Worm (Caenorhabditis elegans) whole organism, late embryonic: ENCODE measurements around the gene C25G4.17.

ENCODE experiments used
- F13H6.1 ChIP-seq: sonication (generic microtip); optimal IDR thresholded peaks from 2 replicates; lab custom pipeline; 2016; ENCODE audit warnings: missing genetic modification characterization, missing compliant biosample characterization
- K09A11.1 ChIP-seq: sonication (generic microtip); optimal IDR thresholded peaks from 2 replicates; lab custom pipeline; 2017; ENCODE audit warnings: antibody characterized with exemption, mild to moderate bottlenecking, missing genetic modification characterization, missing compliant biosample characterization; ENCODE audit not compliant: insufficient read depth
- Y22D7AL.16 ChIP-seq: sonication (generic microtip); optimal IDR thresholded peaks from 2 replicates; lab custom pipeline; 2016; ENCODE audit warnings: missing genetic modification characterization, missing compliant biosample characterization
- ceh-14 ChIP-seq: sonication (generic microtip); optimal IDR thresholded peaks from 2 replicates; lab custom pipeline; 2016; ENCODE audit warnings: missing genotype, missing genetic modification characterization, missing compliant biosample characterization
- ceh-18 ChIP-seq: sonication (generic microtip); optimal IDR thresholded peaks from 2 replicates; lab custom pipeline; 2016; ENCODE audit warnings: missing genetic modification characterization, missing compliant biosample characterization
- ceh-2 ChIP-seq: sonication (generic microtip); optimal IDR thresholded peaks from 2 replicates; lab custom pipeline; 2016; ENCODE audit warnings: missing genotype, missing genetic modification characterization, missing compliant biosample characterization
- ceh-24 ChIP-seq: sonication (generic microtip); optimal IDR thresholded peaks from 2 replicates; lab custom pipeline; 2016; ENCODE audit warnings: mild to moderate bottlenecking, missing genetic modification characterization, missing compliant biosample characterization
- ceh-30 ChIP-seq: fragments of 150-350 bp; optimal IDR thresholded peaks from 2 replicates; lab custom pipeline; 2014; ENCODE audit warnings: missing biosample characterization, missing genetic modification characterization
- ceh-31 ChIP-seq: sonication (generic microtip); optimal IDR thresholded peaks from 2 replicates; lab custom pipeline; 2016; ENCODE audit warnings: missing genetic modification characterization, missing compliant biosample characterization
- ceh-48 ChIP-seq: sonication (generic microtip); optimal IDR thresholded peaks from 2 replicates; lab custom pipeline; 2016; ENCODE audit warnings: missing genetic modification characterization, inconsistent platforms, missing compliant biosample characterization
- ceh-9 ChIP-seq: sonication (generic microtip); optimal IDR thresholded peaks from 2 replicates; lab custom pipeline; 2016; ENCODE audit warnings: mild to moderate bottlenecking, missing genetic modification characterization, inconsistent platforms, missing compliant biosample characterization
- dmd-4 ChIP-seq: sonication (generic microtip); optimal IDR thresholded peaks from 2 replicates; lab custom pipeline; 2016; ENCODE audit warnings: borderline replicate concordance, missing genetic modification characterization, missing compliant biosample characterization
- dve-1 ChIP-seq: sonication (generic microtip); optimal IDR thresholded peaks from 2 replicates; lab custom pipeline; 2017; ENCODE audit warnings: antibody characterized with exemption, mild to moderate bottlenecking, missing genetic modification characterization, missing compliant biosample characterization
- elt-2 ChIP-seq: sonication (generic microtip); optimal IDR thresholded peaks from 2 replicates; lab custom pipeline; 2016; ENCODE audit warnings: missing genetic modification reagents, missing genetic modification characterization, missing compliant biosample characterization
- fax-1 ChIP-seq: sonication (generic microtip); optimal IDR thresholded peaks from 2 replicates; lab custom pipeline; 2016; ENCODE audit warnings: missing genotype, missing genetic modification characterization, missing compliant biosample characterization
- madf-2 ChIP-seq: sonication (generic microtip); optimal IDR thresholded peaks from 2 replicates; lab custom pipeline; 2017; ENCODE audit warnings: missing genetic modification characterization, missing compliant biosample characterization
- nfya-1 ChIP-seq: sonication (generic microtip); optimal IDR thresholded peaks from 2 replicates; lab custom pipeline; 2017; ENCODE audit warnings: missing genetic modification characterization, mild to moderate bottlenecking, missing compliant biosample characterization, antibody characterized with exemption, moderate library complexity
- nhr-11 ChIP-seq: fragments of 150-350 bp; optimal IDR thresholded peaks from 2 replicates; lab custom pipeline; 2014; ENCODE audit warnings: missing biosample characterization, missing genetic modification characterization
- nhr-232 ChIP-seq: sonication (generic microtip); optimal IDR thresholded peaks from 2 replicates; lab custom pipeline; 2016; ENCODE audit warnings: missing genetic modification characterization, missing compliant biosample characterization
- npax-4 ChIP-seq: sonication (generic microtip); optimal IDR thresholded peaks from 2 replicates; lab custom pipeline; 2016; ENCODE audit warnings: missing genetic modification characterization, missing compliant biosample characterization
- pag-3 ChIP-seq: sonication (generic microtip); optimal IDR thresholded peaks from 2 replicates; lab custom pipeline; 2016; ENCODE audit warnings: missing compliant biosample characterization, missing genetic modification characterization, borderline replicate concordance
- pha-2 ChIP-seq: sonication (generic microtip); optimal IDR thresholded peaks from 2 replicates; lab custom pipeline; 2017; ENCODE audit warnings: mild to moderate bottlenecking, missing genetic modification characterization, missing compliant biosample characterization
- sdc-2 ChIP-seq: sonication (generic microtip); optimal IDR thresholded peaks from 2 replicates; lab custom pipeline; 2016; ENCODE audit warnings: missing genotype, missing genetic modification characterization, missing compliant biosample characterization
- sox-2 ChIP-seq: fragments of 200-800 bp; sonication (Bioruptor generic); IDR thresholded peaks from 2 replicates; pipeline ENCODE4 v1.3.6; 2022; ENCODE audit warnings: missing genetic modification reagents, missing genetic modification characterization, missing compliant biosample characterization
- sox-4 ChIP-seq: sonication (generic microtip); optimal IDR thresholded peaks from 2 replicates; lab custom pipeline; 2017; ENCODE audit warnings: mild to moderate bottlenecking, missing genetic modification characterization, inconsistent platforms, missing compliant biosample characterization
- syd-9 ChIP-seq: sonication (generic microtip); optimal IDR thresholded peaks from 2 replicates; lab custom pipeline; 2016; ENCODE audit warnings: mild to moderate bottlenecking, missing genetic modification characterization, moderate library complexity, missing compliant biosample characterization
- tbx-2 ChIP-seq: sonication (generic microtip); optimal IDR thresholded peaks from 2 replicates; lab custom pipeline; 2016; ENCODE audit warnings: missing genetic modification characterization, missing compliant biosample characterization
- tbx-7 ChIP-seq: sonication (generic microtip); optimal IDR thresholded peaks from 2 replicates; lab custom pipeline; 2016; ENCODE audit warnings: missing genotype, missing genetic modification characterization, missing compliant biosample characterization
- unc-42 ChIP-seq: sonication (generic microtip); optimal IDR thresholded peaks from 2 replicates; lab custom pipeline; 2016; ENCODE audit warnings: missing genotype, missing genetic modification characterization, missing compliant biosample characterization
- unc-55 ChIP-seq: sonication (generic microtip); optimal IDR thresholded peaks from 2 replicates; lab custom pipeline; 2017; ENCODE audit warnings: missing biosample characterization, missing genetic modification reagents, missing genetic modification characterization
- unc-86 ChIP-seq: sonication (generic microtip); optimal IDR thresholded peaks from 2 replicates; lab custom pipeline; 2016; ENCODE audit warnings: missing genetic modification characterization, missing compliant biosample characterization
- zip-5 ChIP-seq: sonication (generic microtip); optimal IDR thresholded peaks from 2 replicates; lab custom pipeline; 2016; ENCODE audit warnings: missing genetic modification characterization, missing compliant biosample characterization
- ztf-16 ChIP-seq: sonication (generic microtip); optimal IDR thresholded peaks from 2 replicates; lab custom pipeline; 2017; ENCODE audit warnings: missing genetic modification characterization, missing compliant biosample characterization

The C25G4.17 gene

DNA sequence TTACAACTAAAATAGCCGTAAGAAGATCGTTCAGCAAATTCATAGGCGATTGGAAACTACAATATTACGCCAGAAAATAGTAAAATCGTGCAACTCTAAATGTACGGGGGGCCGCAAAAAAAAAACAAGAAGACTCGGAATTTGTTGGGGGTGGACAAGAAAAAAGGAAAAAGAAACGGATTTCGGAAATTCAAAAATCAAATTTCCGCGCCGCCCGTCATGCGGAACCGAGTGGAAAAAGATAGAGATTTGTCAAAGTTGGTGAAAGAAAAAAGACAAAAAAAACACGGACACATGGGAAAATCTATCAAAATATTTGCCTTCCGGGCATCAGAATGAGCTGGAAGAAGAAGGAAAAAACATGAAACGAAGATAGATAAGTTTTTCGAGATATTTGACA lies 22.5 kb upstream of the C25G4.17 start:
- TF ChIP-seq unc-42 (tag; lab: Kevin White, UChicago) (peak; percentile 86), tbx-2 (tag; lab: Kevin White, UChicago) (no peak), tbx-7 (tag; lab: Kevin White, UChicago) (no peak), npax-4 (no peak)

DNA sequence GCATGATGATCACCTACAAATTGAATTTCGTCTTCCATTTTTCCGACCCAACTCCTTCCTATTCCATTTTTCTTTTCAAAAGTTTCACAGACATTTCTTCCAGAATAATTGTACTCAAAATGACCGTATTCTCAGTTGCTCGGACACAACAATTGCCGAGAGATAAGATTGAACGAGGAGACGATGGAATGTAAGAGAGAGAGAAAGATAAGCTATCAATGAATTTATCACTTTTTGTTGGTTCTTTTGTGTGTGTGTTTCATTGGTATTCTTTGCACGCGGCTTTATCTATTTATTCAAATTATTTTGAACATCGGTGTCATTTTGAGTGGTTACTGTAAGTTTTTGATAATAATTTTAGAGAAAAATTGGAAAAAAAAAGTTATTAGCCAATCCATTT lies 21.4 kb upstream of the C25G4.17 start, which contains the start of gene ugt-65:
TSS of gene ugt-65 (plus strand) at position 229 of the 400 bp plus-strand sequence.
- no peak for TF ChIP-seq ceh-31 (tag; lab: Kevin White, UChicago)
- peak; percentile 86 for TF ChIP-seq elt-2
- TF ChIP-seq, all 69 proteins: peak for 1

DNA sequence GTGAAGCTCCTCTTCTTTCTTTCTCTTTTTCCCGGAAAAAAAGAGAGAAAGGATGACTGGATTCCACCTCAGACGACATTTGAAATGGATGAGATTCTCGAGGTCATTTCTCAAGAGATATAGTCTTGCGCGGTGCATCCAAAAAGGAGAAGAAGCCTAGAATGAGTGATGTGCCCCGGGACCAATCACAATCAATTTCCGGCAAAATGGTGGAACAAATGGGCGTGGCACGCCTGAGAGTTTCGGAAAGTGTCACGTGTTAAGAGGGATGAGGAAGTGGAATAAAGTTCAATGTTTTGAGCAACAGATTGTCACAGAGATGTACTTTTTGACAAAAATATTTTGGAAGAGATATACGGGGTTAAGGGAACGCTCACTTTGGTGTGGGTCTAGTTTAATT lies 16.2 kb upstream of the C25G4.17 start:
- TF ChIP-seq ceh-9 (no peak), dve-1 (tag; lab: Kevin White, UChicago) (no peak), K09A11.1 (tag; lab: Kevin White, UChicago) (no peak), madf-2 (tag; lab: Kevin White, UChicago) (no peak), elt-2 (no peak), ceh-30 (no peak)
- TF ChIP-seq, all 69 proteins: peak for 0

DNA sequence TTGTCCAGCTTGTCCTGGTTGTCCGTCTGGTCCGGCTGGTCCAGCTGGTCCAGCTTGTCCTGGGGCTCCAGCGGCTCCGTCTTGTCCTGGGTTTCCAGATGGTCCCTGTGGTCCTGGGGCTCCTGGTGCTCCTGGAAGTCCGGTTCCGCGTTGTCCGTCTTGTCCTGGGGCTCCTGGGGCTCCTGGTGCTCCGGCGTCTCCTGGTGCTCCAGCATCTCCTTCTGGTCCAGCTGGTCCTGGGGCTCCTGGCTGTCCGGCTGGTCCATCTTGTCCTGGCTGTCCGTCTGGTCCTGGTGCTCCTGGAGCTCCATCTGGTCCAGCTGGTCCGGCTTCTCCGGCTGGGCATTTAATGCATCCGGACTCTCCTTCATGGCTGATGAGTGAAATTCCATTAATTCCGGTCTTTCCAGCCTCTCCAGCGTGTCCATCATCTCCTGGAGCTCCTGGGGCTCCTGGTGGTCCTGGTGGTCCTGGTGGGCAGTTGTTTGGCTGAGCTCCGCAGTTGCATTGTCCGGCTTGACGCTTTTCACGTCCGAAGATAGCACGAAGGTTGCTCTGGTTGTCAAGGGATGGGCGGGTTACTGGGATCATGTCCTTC lies 14.0 kb upstream of the C25G4.17 start:
- TF ChIP-seq K09A11.1 (tag; lab: Kevin White, UChicago) (no peak), Y22D7AL.16 (tag; lab: Kevin White, UChicago) (no peak), sox-4 (tag; lab: Kevin White, UChicago) (no peak), elt-2 (no peak), F13H6.1 (tag; lab: Kevin White, UChicago) (peak; percentile 25), pag-3 (tag; lab: Kevin White, UChicago) (no peak), ceh-2 (no peak), zip-5 (tag; lab: Kevin White, UChicago) (no peak), ceh-24 (tag; lab: Kevin White, UChicago) (no peak), npax-4 (no peak), ceh-48 (tag; lab: Kevin White, UChicago) (no peak), fax-1 (tag; lab: Kevin White, UChicago) (no peak), unc-55 (GFP tag; lab: Kevin White, UChicago) (no peak), ztf-16 (tag; lab: Kevin White, UChicago) (peak; percentile 78), nhr-11 (no peak), unc-86 (tag; lab: Kevin White, UChicago) (no peak), tbx-2 (tag; lab: Kevin White, UChicago) (no peak), nhr-232 (tag; lab: Kevin White, UChicago) (no peak), syd-9 (tag; lab: Kevin White, UChicago) (no peak), sox-2 (GFP tag; lab: Robert Waterston, UW) (no peak), nfya-1 (tag; lab: Kevin White, UChicago) (no peak), unc-42 (tag; lab: Kevin White, UChicago) (peak; percentile 0), sdc-2 (tag; lab: Kevin White, UChicago) (no peak), ceh-14 (tag; lab: Kevin White, UChicago) (no peak), pha-2 (tag; lab: Kevin White, UChicago) (no peak), dmd-4 (tag; lab: Kevin White, UChicago) (no peak), ceh-31 (tag; lab: Kevin White, UChicago) (no peak), ceh-18 (tag; lab: Kevin White, UChicago) (peak; percentile 30)

DNA sequence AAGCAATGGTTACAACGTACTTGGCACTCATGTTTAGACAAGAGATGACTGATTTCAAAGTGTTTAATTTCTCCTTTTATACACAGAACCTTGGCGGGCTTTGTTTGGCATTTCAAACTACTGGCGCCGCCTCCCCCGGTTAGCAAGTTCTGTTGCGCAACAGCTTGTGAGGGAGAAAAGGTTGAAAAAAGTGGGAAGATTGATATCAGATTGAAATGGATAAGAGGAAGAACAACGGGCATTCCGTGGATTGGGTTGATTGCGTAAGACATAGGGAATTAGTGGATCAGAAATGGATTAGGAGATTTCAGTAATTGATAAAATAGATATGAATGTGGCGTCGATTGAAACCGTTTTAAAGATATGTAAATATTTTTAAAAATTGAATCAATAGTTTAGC lies 13.3 kb upstream of the C25G4.17 start, which contains the start of gene col-130:
TSS of gene col-130 (minus strand) at position 50 of the 400 bp plus-strand sequence.
- TF ChIP-seq nhr-232 (tag; lab: Kevin White, UChicago): no peak
- TF ChIP-seq, all 69 proteins: peak for 0
